Worm (Caenorhabditis elegans): ENCODE measurements around the gene ZK688.12.

- TF ChIP-seq mdl-1 (tag; optimal IDR thresholded peaks at IDR 0.05) (no peak), ama-1 (optimal IDR thresholded peaks at IDR 0.05) (no peak)
Observed at ce11 chrIII:7952077-7952765, 38.8 kb upstream of the ZK688.12 start, which contains the start of gene C29E4.15.

All from whole organism, L3 larva.